Worm (Caenorhabditis elegans) whole organism, L4 larva: ENCODE results near the gene Y38C1BA.1.

ENCODE experiments used
- F10B5.3 ChIP-seq: sonication (generic microtip); optimal IDR thresholded peaks from 2 replicates; lab custom pipeline; 2016; ENCODE audit warnings: mild to moderate bottlenecking, missing genetic modification characterization, missing compliant biosample characterization
- F49E8.2 ChIP-seq: sonication (generic microtip); optimal IDR thresholded peaks from 2 replicates; lab custom pipeline; 2016; ENCODE audit warnings: missing compliant biosample characterization, mild to moderate bottlenecking, missing genetic modification characterization, borderline replicate concordance
- T20F7.1 ChIP-seq: fragments of 200-800 bp; sonication (Bioruptor generic); optimal IDR thresholded peaks from 2 replicates; lab custom pipeline; 2018; ENCODE audit warnings: mild to moderate bottlenecking, missing genetic modification characterization, missing compliant biosample characterization
- T26A8.4 ChIP-seq: fragments of 200-800 bp; sonication (Bioruptor generic); IDR thresholded peaks from 2 replicates; pipeline ENCODE4 v1.3.6; 2022; ENCODE audit warnings: missing genetic modification characterization, missing compliant biosample characterization
- Y105C5A.15 ChIP-seq: fragments of 200-800 bp; sonication (Bioruptor generic); IDR thresholded peaks from 2 replicates; pipeline ENCODE4 v1.3.6; 2022; ENCODE audit warnings: missing genetic modification characterization, missing compliant biosample characterization
- Y75B8A.6 ChIP-seq: fragments of 200-800 bp; sonication (Bioruptor generic); IDR thresholded peaks from 2 replicates; pipeline ENCODE4 v1.3.6; 2022; ENCODE audit warnings: missing genetic modification reagents, missing genetic modification characterization, missing compliant biosample characterization
- aha-1 ChIP-seq: fragments of 150-350 bp; peaks from one replicate; lab custom pipeline; 2014; ENCODE audit warnings: missing biosample characterization, missing genetic modification characterization
- ama-1 ChIP-seq: fragments of 150-350 bp; optimal IDR thresholded peaks from 2 replicates; lab custom pipeline; 2014; ENCODE audit warnings: inconsistent platforms, mixed read lengths
- ceh-20 ChIP-seq: fragments of 200-800 bp; sonication (Bioruptor generic); IDR thresholded peaks from 2 replicates; pipeline ENCODE4 v1.3.6; 2022; ENCODE audit warnings: missing genetic modification reagents, missing genetic modification characterization, missing compliant biosample characterization
- cey-2 ChIP-seq: sonication (generic microtip); optimal IDR thresholded peaks from 3 replicates; lab custom pipeline; 2017; ENCODE audit warnings: missing genetic modification characterization, mild to moderate bottlenecking, missing compliant biosample characterization, antibody characterized with exemption, borderline replicate concordance; ENCODE audit not compliant: insufficient read depth
- ctbp-1 ChIP-seq: fragments of 200-800 bp; sonication (Bioruptor generic); IDR thresholded peaks from 2 replicates; pipeline ENCODE4 v1.3.6; 2022; ENCODE audit warnings: missing genetic modification reagents, missing genetic modification characterization, missing compliant biosample characterization
- daf-12 ChIP-seq: fragments of 150-350 bp; optimal IDR thresholded peaks from 2 replicates; lab custom pipeline; 2014; ENCODE audit warnings: missing biosample characterization, missing genetic modification reagents, missing genetic modification characterization
- daf-16 ChIP-seq, 3 experiments: sonication (generic microtip); optimal IDR thresholded peaks; 2 replicates each; lab custom pipeline; 2016 to 2017; ENCODE audit warnings: missing genetic modification characterization in 3 of 3, missing genetic modification reagents in 3 of 3, mild to moderate bottlenecking in 2 of 3, missing compliant biosample characterization in 2 of 3, missing biosample characterization in 1 of 3, moderate library complexity in 1 of 3
- dmd-8 ChIP-seq: fragments of 200-800 bp; sonication (Bioruptor generic); IDR thresholded peaks from 2 replicates; pipeline ENCODE4 v1.3.6; 2022; ENCODE audit warnings: missing genetic modification characterization, missing compliant biosample characterization
- fos-1 ChIP-seq: fragments of 150-350 bp; optimal IDR thresholded peaks from 2 replicates; lab custom pipeline; 2014; ENCODE audit warnings: missing biosample characterization, missing genetic modification characterization
- hlh-11 ChIP-seq: fragments of 200-800 bp; sonication (Bioruptor generic); optimal IDR thresholded peaks from 2 replicates; lab custom pipeline; 2018; ENCODE audit warnings: mild to moderate bottlenecking, missing genetic modification characterization, missing compliant biosample characterization
- lim-7 ChIP-seq: fragments of 200-800 bp; sonication (Bioruptor generic); IDR thresholded peaks from 2 replicates; pipeline ENCODE4 v1.3.6; 2022; ENCODE audit warnings: missing genetic modification characterization, missing compliant biosample characterization
- lin-13 ChIP-seq: fragments of 150-350 bp; optimal IDR thresholded peaks from 2 replicates; lab custom pipeline; 2014; ENCODE audit warnings: missing biosample characterization, missing genetic modification reagents, missing genetic modification characterization
- lsy-2 ChIP-seq, 2 experiments: fragments of 150-350 bp in 1 of 2; sonication (generic microtip) in 1 of 2; optimal IDR thresholded peaks; 2 replicates each; lab custom pipeline; 2014 to 2017; ENCODE audit warnings: missing biosample characterization in 2 of 2, missing genetic modification characterization in 2 of 2
- madf-9 ChIP-seq: fragments of 200-800 bp; sonication (Bioruptor generic); conservative IDR thresholded peaks from 2 replicates; pipeline ENCODE4 v1.3.6; 2022; ENCODE audit warnings: missing genetic modification reagents, missing genetic modification characterization, missing compliant biosample characterization
- nhr-102 ChIP-seq: sonication (generic microtip); optimal IDR thresholded peaks from 2 replicates; lab custom pipeline; 2016; ENCODE audit warnings: mild to moderate bottlenecking, missing genetic modification characterization, moderate library complexity, missing compliant biosample characterization
- nhr-25 ChIP-seq: sonication (generic microtip); optimal IDR thresholded peaks from 2 replicates; lab custom pipeline; 2017; ENCODE audit warnings: missing genetic modification characterization, mild to moderate bottlenecking, missing compliant biosample characterization, antibody characterized with exemption, moderate library complexity, borderline replicate concordance; ENCODE audit not compliant: insufficient read depth
- nhr-42 ChIP-seq: fragments of 200-800 bp; sonication (Bioruptor generic); IDR thresholded peaks from 2 replicates; pipeline ENCODE4 v1.3.6; 2022; ENCODE audit warnings: missing genetic modification characterization, missing compliant biosample characterization
- nhr-48 ChIP-seq: sonication (generic microtip); optimal IDR thresholded peaks from 2 replicates; lab custom pipeline; 2016; ENCODE audit warnings: mild to moderate bottlenecking, missing genetic modification characterization, missing compliant biosample characterization
- nhr-77 ChIP-seq: fragments of 150-350 bp; optimal IDR thresholded peaks from 2 replicates; lab custom pipeline; 2014; ENCODE audit warnings: missing biosample characterization, missing genetic modification characterization
- pha-4 ChIP-seq, 2 experiments: fragments of 150-350 bp in 1 of 2; fragments of 200-800 bp in 1 of 2; sonication (Bioruptor generic) in 1 of 2; IDR thresholded peaks in 1 of 2; optimal IDR thresholded peaks in 1 of 2; 2 replicates each; pipeline versions ENCODE4 v1.3.6 to Lab custom; 2014 to 2022; ENCODE audit warnings: missing genetic modification characterization in 2 of 2, missing genetic modification reagents in 2 of 2, missing biosample characterization in 1 of 2, missing compliant biosample characterization in 1 of 2
- php-3 ChIP-seq: fragments of 200-800 bp; sonication (Bioruptor generic); IDR thresholded peaks from 2 replicates; pipeline ENCODE4 v1.3.6; 2022; ENCODE audit warnings: missing genetic modification reagents, missing genetic modification characterization, missing compliant biosample characterization
- set-16 ChIP-seq: fragments of 200-800 bp; sonication (Bioruptor generic); IDR thresholded peaks from 2 replicates; pipeline ENCODE4 v1.3.6; 2022; ENCODE audit warnings: missing genetic modification reagents, missing genetic modification characterization, missing compliant biosample characterization
- spr-1 ChIP-seq: sonication (generic microtip); optimal IDR thresholded peaks from 2 replicates; lab custom pipeline; 2016; ENCODE audit warnings: mild to moderate bottlenecking, missing genetic modification characterization, missing compliant biosample characterization
- unc-62 ChIP-seq, 3 experiments: fragments of 150-350 bp in 1 of 3; sonication (generic microtip); optimal IDR thresholded peaks in 2 of 3; peaks in 1 of 3; 1 replicate in 1 of 3; 2 replicates in 2 of 3; lab custom pipeline; 2014 to 2017; ENCODE audit warnings: missing biosample characterization in 3 of 3, missing genetic modification characterization in 3 of 3, missing genetic modification reagents in 3 of 3, missing genotype in 1 of 3
- zfp-2 ChIP-seq: sonication (generic microtip); optimal IDR thresholded peaks from 2 replicates; lab custom pipeline; 2016; ENCODE audit warnings: mild to moderate bottlenecking, missing genetic modification characterization, missing compliant biosample characterization
- zfp-3 ChIP-seq: fragments of 200-800 bp; sonication (Bioruptor generic); conservative IDR thresholded peaks from 2 replicates; pipeline ENCODE4 v1.3.6; 2022; ENCODE audit warnings: missing genetic modification reagents, missing genetic modification characterization, missing compliant biosample characterization
- zip-11 ChIP-seq: fragments of 200-800 bp; sonication (Bioruptor generic); IDR thresholded peaks from 2 replicates; pipeline ENCODE4 v1.3.6; 2022; ENCODE audit warnings: missing genetic modification characterization, missing compliant biosample characterization
- ztf-7 ChIP-seq: fragments of 150-350 bp; optimal IDR thresholded peaks from 2 replicates; lab custom pipeline; 2014; ENCODE audit warnings: missing biosample characterization, missing genetic modification characterization

Y38C1BA.1 gene

ce11 chrIV:1790677-1791076 is 13.1 kb downstream of the Y38C1BA.1 start:
- TF ChIP-seq set-16 (peak; percentile 52), zfp-2 (tag; lab: Kevin White, UChicago) (no peak), nhr-102 (tag; lab: Kevin White, UChicago) (no peak), F10B5.3 (tag; lab: Kevin White, UChicago) (no peak), T20F7.1 (GFP tag; lab: Kevin White, UChicago) (no peak), dmd-8 (0 out of 2 replicates have a peak, but pooled peaks have one; percentile 29), hlh-11 (tag; lab: Kevin White, UChicago) (no peak), aha-1 (peak; percentile 50), ama-1 (no peak)

ce11 chrIV:1785156-1785555 is 18.6 kb downstream of the Y38C1BA.1 start:
- TF ChIP-seq ztf-7 (tag; lab: Kevin White, UChicago) (no peak), zfp-3 (GFP tag; lab: Robert Waterston, UW) (no peak), nhr-42 (no peak), php-3 (GFP tag; lab: Robert Waterston, UW) (no peak), cey-2 (tag; lab: Kevin White, UChicago) (no peak), fos-1 (tag; lab: Kevin White, UChicago) (no peak), lim-7 (no peak), zip-11 (GFP tag; lab: Robert Waterston, UW) (no peak), nhr-77 (tag; lab: Kevin White, UChicago) (no peak), T26A8.4 (GFP tag; lab: Robert Waterston, UW) (no peak), F49E8.2 (no peak), set-16 (no peak), pha-4 (GFP tag; IDR thresholded peaks at IDR 0.05; lab: Robert Waterston, UW) (no peak), pha-4 (tag; optimal IDR thresholded peaks at IDR 0.05; lab: Kevin White, UChicago) (no peak), daf-12 (tag; lab: Kevin White, UChicago) (no peak), spr-1 (tag; lab: Kevin White, UChicago) (no peak), lin-13 (GFP tag; lab: Kevin White, UChicago) (no peak)

ce11 chrIV:1781559-1781958 is 22.2 kb downstream of the Y38C1BA.1 start, which contains the start of gene frpr-19:
Gene frpr-19, minus strand, starts transcription at chrIV:1781659.
- TF ChIP-seq Y105C5A.15 (GFP tag; lab: Robert Waterston, UW): no peak
- TF ChIP-seq set-16: peak; percentile 23; the same call in 1 of the 2 replicates
- TF ChIP-seq unc-62 (GFP tag; optimal IDR thresholded peaks at IDR 0.05 in 1 of 2; lab: Kevin White, UChicago): peak in 1 of 2 experiments; percentile 42
- no peak for TF ChIP-seq unc-62 (tag; optimal IDR thresholded peaks at IDR 0.05; lab: Kevin White, UChicago)
- no peak for TF ChIP-seq nhr-48 (tag; lab: Kevin White, UChicago)

- TF ChIP-seq ceh-20 (GFP tag; lab: Robert Waterston, UW) (no peak), daf-16 (GFP tag; optimal IDR thresholded peaks at IDR 0.05; lab: Kevin White, UChicago) (no peak), daf-16 (tag; optimal IDR thresholded peaks at IDR 0.05; lab: Kevin White, UChicago) (no peak), lsy-2 (tag; optimal IDR thresholded peaks at IDR 0.05; lab: Kevin White, UChicago) (no peak), ctbp-1 (GFP tag; lab: Robert Waterston, UW) (no peak), fos-1 (tag; lab: Kevin White, UChicago) (no peak), unc-62 (GFP tag; optimal IDR thresholded peaks at IDR 0.05 in 1 of 2; lab: Kevin White, UChicago) (no peak), unc-62 (tag; optimal IDR thresholded peaks at IDR 0.05; lab: Kevin White, UChicago) (no peak), nhr-25 (tag; lab: Kevin White, UChicago) (no peak), hlh-11 (tag; lab: Kevin White, UChicago) (no peak), dmd-8 (no peak), Y75B8A.6 (GFP tag; lab: Robert Waterston, UW) (no peak), madf-9 (GFP tag; lab: Robert Waterston, UW) (no peak), pha-4 (GFP tag; IDR thresholded peaks at IDR 0.05; lab: Robert Waterston, UW) (no peak), pha-4 (tag; optimal IDR thresholded peaks at IDR 0.05; lab: Kevin White, UChicago) (no peak)
Observed at ce11 chrIV:1771843-1772242, 31.9 kb downstream of the Y38C1BA.1 start, which contains the start of gene Y41D4A.1. Gene Y41D4A.1, plus strand, starts transcription at chrIV:1772143.
